Fruit fly (Drosophila melanogaster) whole organism, embryonic: ENCODE results near the gene Pdzd8.

Source experiments
- BEAF-32 ChIP-seq: fragments of 200-800 bp; sonication (Bioruptor generic); optimal IDR thresholded peaks from 3 replicates; lab custom pipeline; 2017; ENCODE audit warnings: missing biosample characterization, missing genetic modification characterization, mild to moderate bottlenecking, moderate library complexity, missing genetic modification reagents
- Bteb2 ChIP-seq: fragments of 200-800 bp; sonication (Bioruptor generic); optimal IDR thresholded peaks from 2 replicates; lab custom pipeline; 2016; ENCODE audit warnings: missing biosample characterization, missing genetic modification characterization
- CG10267 ChIP-seq: fragments of 200-800 bp; sonication (Bioruptor generic); optimal IDR thresholded peaks from 2 replicates; lab custom pipeline; 2018; ENCODE audit warnings: missing biosample characterization, mild to moderate bottlenecking, missing genetic modification characterization, moderate library complexity
- CG10462 ChIP-seq: fragments of 200-800 bp; sonication (Bioruptor generic); optimal IDR thresholded peaks from 2 replicates; lab custom pipeline; 2016; ENCODE audit warnings: missing biosample characterization, missing genetic modification characterization
- CG11456 ChIP-seq: fragments of 200-800 bp; sonication (Bioruptor generic); IDR thresholded peaks from 3 replicates; pipeline ENCODE4 v1.3.6; 2022; ENCODE audit warnings: missing biosample characterization, missing genetic modification characterization
- CG13287 ChIP-seq: fragments of 200-800 bp; sonication (Bioruptor generic); IDR thresholded peaks from 2 replicates; pipeline ENCODE4 v1.3.6; 2022; ENCODE audit warnings: missing biosample characterization, missing genetic modification characterization; ENCODE audit not compliant: partially characterized antibody
- CG14014 ChIP-seq: fragments of 200-800 bp; sonication (Bioruptor generic); IDR thresholded peaks from 2 replicates; pipeline ENCODE4 v1.3.6; 2022; ENCODE audit warnings: missing biosample characterization, missing genetic modification characterization
- CG15514 ChIP-seq: fragments of 200-800 bp; sonication (Bioruptor generic); optimal IDR thresholded peaks from 3 replicates; lab custom pipeline; 2017; ENCODE audit warnings: missing biosample characterization, missing genetic modification characterization, mild to moderate bottlenecking, moderate library complexity, missing genetic modification reagents
- CG1602 ChIP-seq: fragments of 200-800 bp; sonication (Bioruptor generic); optimal IDR thresholded peaks from 3 replicates; lab custom pipeline; 2016; ENCODE audit warnings: missing biosample characterization, missing genetic modification characterization
- CG16813 ChIP-seq: fragments of 200-800 bp; sonication (Bioruptor generic); IDR thresholded peaks from 3 replicates; pipeline ENCODE4 v1.3.6; 2022; ENCODE audit warnings: missing biosample characterization, missing genetic modification characterization; ENCODE audit not compliant: partially characterized antibody
- CG30020 ChIP-seq: fragments of 200-800 bp; optimal IDR thresholded peaks from 2 replicates; lab custom pipeline; 2019; ENCODE audit warnings: missing biosample characterization, mild to moderate bottlenecking, missing genetic modification characterization, moderate library complexity
- CG34224 ChIP-seq: fragments of 200-800 bp; sonication (Bioruptor generic); IDR thresholded peaks from 3 replicates; pipeline ENCODE4 v1.3.6; 2022; ENCODE audit warnings: missing biosample characterization, missing genetic modification characterization; ENCODE audit not compliant: partially characterized antibody
- CG34422 ChIP-seq: fragments of 200-800 bp; sonication (Bioruptor generic); IDR thresholded peaks from 3 replicates; pipeline ENCODE4 v1.3.6; 2022; ENCODE audit warnings: missing biosample characterization, missing genetic modification characterization
- CG4404 ChIP-seq: fragments of 200-800 bp; sonication (Bioruptor generic); IDR thresholded peaks from 2 replicates; pipeline ENCODE4 v1.3.6; 2022; ENCODE audit warnings: missing biosample characterization, missing genetic modification characterization
- CG5953 ChIP-seq: fragments of 200-800 bp; sonication (Bioruptor generic); IDR thresholded peaks from 2 replicates; pipeline ENCODE4 v1.3.6; 2022; ENCODE audit warnings: missing biosample characterization, missing genetic modification characterization
- CG7987 ChIP-seq: fragments of 200-800 bp; sonication (Bioruptor generic); optimal IDR thresholded peaks from 2 replicates; lab custom pipeline; 2018; ENCODE audit warnings: missing biosample characterization, mild to moderate bottlenecking, missing genetic modification characterization, moderate library complexity
- CG9797 ChIP-seq: fragments of 200-800 bp; sonication (Bioruptor generic); optimal IDR thresholded peaks from 3 replicates; lab custom pipeline; 2018; ENCODE audit warnings: missing biosample characterization, mild to moderate bottlenecking, missing genetic modification characterization
- CG9932 ChIP-seq: fragments of 200-800 bp; sonication (Bioruptor generic); IDR thresholded peaks from 2 replicates; pipeline ENCODE4 v1.3.6; 2022; ENCODE audit warnings: missing biosample characterization, missing genetic modification characterization
- CoRest ChIP-seq: fragments of 200-800 bp; sonication (Bioruptor generic); optimal IDR thresholded peaks from 3 replicates; lab custom pipeline; 2018; ENCODE audit warnings: missing biosample characterization, mild to moderate bottlenecking, missing genetic modification characterization, moderate library complexity
- Dek ChIP-seq: fragments of 200-800 bp; sonication (Bioruptor generic); optimal IDR thresholded peaks from 3 replicates; lab custom pipeline; 2019; ENCODE audit warnings: missing biosample characterization, mild to moderate bottlenecking, missing genetic modification characterization, moderate library complexity
- Dfd ChIP-seq, 2 experiments: fragments of >200 bp; optimal IDR thresholded peaks; 2 replicates each; lab custom pipeline; 2017; ENCODE audit warnings: missing biosample characterization in 2 of 2, missing genetic modification characterization in 2 of 2
- Dref ChIP-seq: fragments of 200-800 bp; sonication (Bioruptor generic); IDR thresholded peaks from 2 replicates; pipeline ENCODE4 v1.3.6; 2022; ENCODE audit warnings: missing biosample characterization, missing genetic modification characterization
- E2f1 ChIP-seq: fragments of 200-800 bp; sonication (Bioruptor generic); IDR thresholded peaks from 2 replicates; pipeline ENCODE4 v1.3.6; 2022; ENCODE audit warnings: missing biosample characterization, missing genetic modification characterization
- Fer3 ChIP-seq: fragments of 200-800 bp; sonication (Bioruptor generic); optimal IDR thresholded peaks from 2 replicates; lab custom pipeline; 2018; ENCODE audit warnings: missing biosample characterization, mild to moderate bottlenecking, missing genetic modification characterization, moderate library complexity
- Kr ChIP-seq: fragments of 200-800 bp; sonication (Bioruptor generic); optimal IDR thresholded peaks from 2 replicates; lab custom pipeline; 2017; ENCODE audit warnings: missing biosample characterization, mild to moderate bottlenecking, missing genetic modification characterization
- MESR4 ChIP-seq: fragments of 200-800 bp; sonication (Bioruptor generic); optimal IDR thresholded peaks from 2 replicates; lab custom pipeline; 2018; ENCODE audit warnings: missing biosample characterization, mild to moderate bottlenecking, missing genetic modification characterization, moderate library complexity
- Med ChIP-seq: fragments of 200-800 bp; sonication (Bioruptor generic); peaks from one replicate; lab custom pipeline; 2016; ENCODE audit warnings: missing biosample characterization, missing genetic modification characterization, mild to moderate bottlenecking, inconsistent platforms, moderate library complexity
- Pdp1 ChIP-seq, 2 experiments: fragments of 200-800 bp; sonication (Bioruptor generic); optimal IDR thresholded peaks; 3 replicates each; lab custom pipeline; 2016; ENCODE audit warnings: missing biosample characterization in 2 of 2, missing genetic modification characterization in 2 of 2, mild to moderate bottlenecking in 1 of 2, moderate library complexity in 1 of 2
- Taf1 ChIP-seq: fragments of 200-800 bp; sonication (Bioruptor generic); IDR thresholded peaks from 2 replicates; pipeline ENCODE4 v1.3.6; 2022; ENCODE audit warnings: missing biosample characterization, missing genetic modification characterization
- ash1 ChIP-seq: fragments of 200-800 bp; sonication (Bioruptor generic); optimal IDR thresholded peaks from 2 replicates; lab custom pipeline; 2018; ENCODE audit warnings: missing biosample characterization, mild to moderate bottlenecking, missing genetic modification characterization
- cad ChIP-seq: fragments of >200 bp; optimal IDR thresholded peaks from 2 replicates; lab custom pipeline; 2017; ENCODE audit warnings: missing biosample characterization, missing genetic modification characterization
- chinmo ChIP-seq: fragments of 200-800 bp; sonication (Bioruptor generic); IDR thresholded peaks from 4 replicates; pipeline ENCODE4 v1.3.6; 2022; ENCODE audit warnings: missing biosample characterization, missing genetic modification characterization; ENCODE audit not compliant: partially characterized antibody
- da ChIP-seq: fragments of 200-800 bp; sonication (Bioruptor generic); optimal IDR thresholded peaks from 2 replicates; lab custom pipeline; 2016; ENCODE audit warnings: missing biosample characterization, missing genetic modification characterization
- dati ChIP-seq: fragments of 200-800 bp; sonication (Bioruptor generic); IDR thresholded peaks from 2 replicates; pipeline ENCODE4 v1.3.6; 2022; ENCODE audit warnings: missing biosample characterization, missing genetic modification characterization
- gfzf ChIP-seq: fragments of 200-800 bp; sonication (Bioruptor generic); optimal IDR thresholded peaks from 2 replicates; lab custom pipeline; 2016; ENCODE audit warnings: missing biosample characterization, mild to moderate bottlenecking, missing genetic modification characterization, moderate library complexity
- gsb ChIP-seq: fragments of 200-800 bp; sonication (Bioruptor generic); IDR thresholded peaks from 2 replicates; pipeline ENCODE4 v1.3.6; 2022; ENCODE audit warnings: missing biosample characterization, missing genetic modification characterization
- gt ChIP-seq: fragments of 200-800 bp; sonication (Bioruptor generic); IDR thresholded peaks from 2 replicates; pipeline ENCODE4 v1.3.6; 2022; ENCODE audit warnings: missing biosample characterization, missing genetic modification characterization
- hbn ChIP-seq: fragments of 200-800 bp; sonication (Bioruptor generic); IDR thresholded peaks from 2 replicates; pipeline ENCODE4 v1.3.6; 2022; ENCODE audit warnings: missing biosample characterization, missing genetic modification characterization; ENCODE audit not compliant: partially characterized antibody
- knrl ChIP-seq: fragments of 200-800 bp; sonication (Bioruptor generic); IDR thresholded peaks from 3 replicates; pipeline ENCODE4 v1.3.6; 2022; ENCODE audit warnings: missing biosample characterization, missing genetic modification characterization; ENCODE audit not compliant: partially characterized antibody
- mld ChIP-seq: fragments of 200-800 bp; sonication (Bioruptor generic); IDR thresholded peaks from 3 replicates; pipeline ENCODE4 v1.3.6; 2022; ENCODE audit warnings: missing biosample characterization, missing genetic modification characterization; ENCODE audit not compliant: partially characterized antibody
- nerfin-1 ChIP-seq: fragments of 200-800 bp; sonication (Bioruptor generic); optimal IDR thresholded peaks from 3 replicates; lab custom pipeline; 2019; ENCODE audit warnings: missing biosample characterization, mild to moderate bottlenecking, missing genetic modification characterization, moderate library complexity
- odd ChIP-seq: fragments of 200-800 bp; sonication (Bioruptor generic); optimal IDR thresholded peaks from 2 replicates; lab custom pipeline; 2017; ENCODE audit warnings: missing biosample characterization, mild to moderate bottlenecking, missing genetic modification characterization
- otp ChIP-seq: fragments of 200-800 bp; sonication (Bioruptor generic); IDR thresholded peaks from 3 replicates; pipeline ENCODE4, ENCODE4 v1.3.6; 2022; ENCODE audit warnings: missing biosample characterization, missing genetic modification characterization
- pb ChIP-seq: fragments of 200-800 bp; sonication (Bioruptor generic); optimal IDR thresholded peaks from 3 replicates; lab custom pipeline; 2016; ENCODE audit warnings: missing biosample characterization, missing genetic modification characterization
- phol ChIP-seq: fragments of 200-800 bp; sonication (Bioruptor generic); optimal IDR thresholded peaks from 3 replicates; lab custom pipeline; 2018; ENCODE audit warnings: missing biosample characterization, mild to moderate bottlenecking, missing genetic modification characterization, moderate library complexity
- pzg ChIP-seq: fragments of 200-800 bp; sonication (Bioruptor generic); optimal IDR thresholded peaks from 3 replicates; lab custom pipeline; 2018; ENCODE audit warnings: missing biosample characterization, mild to moderate bottlenecking, missing genetic modification characterization, moderate library complexity
- sug ChIP-seq: fragments of 200-800 bp; optimal IDR thresholded peaks from 2 replicates; lab custom pipeline; 2019; ENCODE audit warnings: missing biosample characterization, mild to moderate bottlenecking, missing genetic modification characterization, moderate library complexity
- ttk ChIP-seq: fragments of 200-800 bp; sonication (Bioruptor generic); IDR thresholded peaks from 2 replicates; pipeline ENCODE4 v2.1.2; 2022; ENCODE audit warnings: missing biosample characterization, missing genetic modification characterization
- wdn ChIP-seq: fragments of 200-800 bp; sonication (Bioruptor generic); IDR thresholded peaks from 2 replicates; pipeline ENCODE4 v1.3.6; 2022; ENCODE audit warnings: missing biosample characterization, missing genetic modification characterization
- yki ChIP-seq: fragments of >200 bp; optimal IDR thresholded peaks from 3 replicates; lab custom pipeline; 2018

Gene Pdzd8

DNA sequence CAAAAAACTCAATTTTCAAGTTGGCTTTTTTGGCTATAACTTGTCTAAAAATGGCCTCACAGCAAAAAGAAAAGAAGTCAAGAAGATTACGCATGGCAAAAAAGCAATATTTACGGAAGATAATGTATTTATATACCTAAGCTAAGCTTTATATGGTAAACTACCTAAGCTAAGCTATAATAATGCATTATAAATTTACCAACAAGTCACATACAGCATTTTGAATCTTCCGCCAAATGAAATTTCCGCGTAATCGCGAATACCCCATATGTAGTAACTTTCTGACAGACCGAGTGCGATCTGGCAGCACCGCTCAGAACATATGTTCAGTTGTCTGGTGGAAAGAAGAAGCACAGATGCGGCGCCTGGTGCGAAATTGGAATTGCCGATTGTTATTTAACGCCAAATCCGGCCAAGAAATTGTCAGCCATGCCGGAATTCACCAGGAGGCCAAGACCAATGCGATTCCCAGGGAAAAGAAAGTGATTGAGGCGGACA, 38.9 kb downstream of the Pdzd8 start, which contains the start of gene sicily (continued):
- TF ChIP-seq chinmo (GFP tag; lab: Robert Waterston, UW) (0 out of 4 replicates have a peak, but pooled peaks have one; percentile 7), gt (GFP tag; lab: Robert Waterston, UW) (no peak), phol (peak; percentile 19), Fer3 (tag; lab: Kevin White, UChicago) (no peak), pzg (GFP tag; lab: Kevin White, UChicago) (peak; percentile 84), sug (tag; lab: Kevin White, UChicago) (no peak), CG9932 (GFP tag; lab: Robert Waterston, UW) (0 out of 2 replicates have a peak, but pooled peaks have one; percentile 23), CG7987 (peak; percentile 1), ttk (GFP tag; lab: Robert Waterston, UW) (no peak), Dek (tag; lab: Kevin White, UChicago) (no peak), CG16813 (GFP tag; lab: Robert Waterston, UW) (peak; percentile 37; the same call in 1 of the 3 replicates), Bteb2 (no peak), MESR4 (GFP tag; lab: Kevin White, UChicago) (peak; percentile 63), gfzf (GFP tag; lab: Kevin White, UChicago) (peak; percentile 30), gsb (GFP tag; lab: Robert Waterston, UW) (no peak), CG13287 (GFP tag; lab: Robert Waterston, UW) (peak; percentile 51), Med (peak; percentile 80), CG10267 (tag; lab: Kevin White, UChicago) (peak; percentile 33), otp (GFP tag; lab: Robert Waterston, UW) (no peak), Taf1 (no peak), yki (lab: Kevin White, UChicago) (no peak), CoRest (tag; lab: Kevin White, UChicago) (peak; percentile 4), CG34224 (GFP tag; lab: Robert Waterston, UW) (peak; percentile 54; the same call in 1 of the 3 replicates), CG14014 (GFP tag; lab: Robert Waterston, UW) (no peak), CG1602 (GFP tag; lab: Kevin White, UChicago) (no peak), wdn (GFP tag; lab: Robert Waterston, UW) (no peak), E2f1 (GFP tag; lab: Robert Waterston, UW) (no peak), pb (GFP tag; lab: Kevin White, UChicago) (no peak), CG4404 (GFP tag; lab: Robert Waterston, UW) (no peak), dati (no peak), BEAF-32 (GFP tag; lab: Kevin White, UChicago) (peak; percentile 41), mld (GFP tag; lab: Robert Waterston, UW) (no peak), CG10462 (GFP tag; lab: Kevin White, UChicago) (no peak), Pdp1 (GFP tag; optimal IDR thresholded peaks at IDR 0.05; lab: Kevin White, UChicago) (peak in 1 of 2 experiments; percentile 66), cad (GFP tag; lab: Kevin White, UChicago) (no peak), CG9797 (GFP tag; lab: Kevin White, UChicago) (peak; percentile 25), CG30020 (tag; lab: Kevin White, UChicago) (peak; percentile 26), CG34422 (GFP tag; lab: Robert Waterston, UW) (peak; percentile 26; the same call in 1 of the 3 replicates), knrl (GFP tag; lab: Robert Waterston, UW) (no peak), nerfin-1 (tag; lab: Kevin White, UChicago) (no peak), Dfd (GFP tag; optimal IDR thresholded peaks at IDR 0.05; lab: Kevin White, UChicago) (no peak), odd (GFP tag; lab: Kevin White, UChicago) (no peak), Dref (GFP tag; lab: Robert Waterston, UW) (peak; percentile 45), CG5953 (GFP tag; lab: Robert Waterston, UW) (no peak), Kr (no peak), CG15514 (peak; percentile 62), ash1 (no peak), da (no peak), CG11456 (GFP tag; lab: Robert Waterston, UW) (no peak), hbn (GFP tag; lab: Robert Waterston, UW) (0 out of 2 replicates have a peak, but pooled peaks have one; percentile 18)
